Worm (Caenorhabditis elegans) whole organism, early embryonic: ENCODE data around the gene cct-7.

Experiments used
- ama-1 ChIP-seq: fragments of 150-350 bp; optimal IDR thresholded peaks from 2 replicates; lab custom pipeline; 2014
- tbx-37 ChIP-seq: fragments of 200-800 bp; sonication (Bioruptor generic); conservative IDR thresholded peaks from 2 replicates; pipeline ENCODE4 v1.3.6; 2022; ENCODE audit warnings: missing genetic modification reagents, missing genetic modification characterization, missing compliant biosample characterization
- tra-4 ChIP-seq: sonication (generic microtip); optimal IDR thresholded peaks from 2 replicates; lab custom pipeline; 2017; ENCODE audit warnings: missing genetic modification characterization, missing compliant biosample characterization

- TF ChIP-seq ama-1 (lab: Kevin White, UChicago) (no peak), tra-4 (no peak), tbx-37 (GFP tag; lab: Robert Waterston, UW) (no peak)
Observed at ce11 chrV:1829973-1830372, 42.1 kb upstream of the cct-7 start, which contains the start of gene Y32G9B.1.
